Fruit fly (Drosophila melanogaster) S2 (cell line): Measurements from ENCODE around the gene CG42269.

Experiments
- CG8478 ChIP-seq: fragments of >200 bp; optimal IDR thresholded peaks from 2 replicates; lab custom pipeline; 2018
- CTCF ChIP-seq, 2 experiments: fragments of >200 bp; optimal IDR thresholded peaks; 2 replicates each; lab custom pipeline; 2018

DNA sequence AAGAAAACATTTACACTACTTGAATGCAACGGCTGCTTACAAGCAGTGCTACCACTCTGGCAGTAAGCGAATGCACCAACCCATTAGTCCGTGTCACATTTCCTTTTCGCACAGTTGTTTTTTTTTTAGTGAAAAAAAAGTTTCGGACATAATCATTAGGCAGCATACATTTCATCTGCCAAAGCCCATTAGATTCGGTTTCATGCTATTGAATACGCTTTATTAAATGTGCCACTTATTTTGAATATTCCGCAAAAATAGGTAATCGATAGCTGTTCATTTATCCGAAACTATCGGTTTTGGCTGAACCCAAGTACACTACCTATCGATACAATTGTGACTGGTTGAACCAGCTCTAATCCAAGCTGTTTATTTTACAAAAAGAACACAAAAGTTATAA is 11.3 kb upstream of the CG42269 start, which contains the start of gene tant:
- TF ChIP-seq CTCF (optimal IDR thresholded peaks at IDR 0.05; lab: Kevin White, UChicago): peak; percentile 52 to 62
- TF ChIP-seq CG8478 (lab: Kevin White, UChicago): no peak
